Fruit fly (Drosophila melanogaster) whole organism, embryonic: ENCODE measurements around the gene CG5382.

Experiments used
- Asciz ChIP-seq: fragments of 200-800 bp; sonication (Bioruptor generic); optimal IDR thresholded peaks from 2 replicates; lab custom pipeline; 2017; ENCODE audit warnings: missing biosample characterization, mild to moderate bottlenecking, missing genetic modification characterization, missing genetic modification reagents
- CG10431 ChIP-seq: fragments of 200-800 bp; sonication (Bioruptor generic); optimal IDR thresholded peaks from 3 replicates; lab custom pipeline; 2018; ENCODE audit warnings: missing biosample characterization, mild to moderate bottlenecking, missing genetic modification characterization
- CG10543 ChIP-seq: fragments of 200-800 bp; sonication (Bioruptor generic); optimal IDR thresholded peaks from 3 replicates; lab custom pipeline; 2017; ENCODE audit warnings: missing biosample characterization, mild to moderate bottlenecking, missing genetic modification characterization, moderate library complexity
- CG10565 ChIP-seq: fragments of 200-800 bp; sonication (Bioruptor generic); optimal IDR thresholded peaks from 3 replicates; lab custom pipeline; 2016; ENCODE audit warnings: missing biosample characterization, mild to moderate bottlenecking, missing genetic modification characterization
- CG1233 ChIP-seq: fragments of 200-800 bp; sonication (Bioruptor generic); optimal IDR thresholded peaks from 4 replicates; lab custom pipeline; 2018; ENCODE audit warnings: missing biosample characterization, mild to moderate bottlenecking, missing genetic modification characterization
- CG12391 ChIP-seq: fragments of 200-800 bp; sonication (Bioruptor generic); optimal IDR thresholded peaks from 3 replicates; lab custom pipeline; 2018; ENCODE audit warnings: missing biosample characterization, mild to moderate bottlenecking, missing genetic modification characterization, moderate library complexity
- CG15073 ChIP-seq: fragments of 200-800 bp; sonication (Bioruptor generic); optimal IDR thresholded peaks from 2 replicates; lab custom pipeline; 2016; ENCODE audit warnings: missing biosample characterization, missing genetic modification characterization
- CG17328 ChIP-seq: fragments of 200-800 bp; sonication (Bioruptor generic); IDR thresholded peaks from 2 replicates; pipeline ENCODE4 v1.3.6; 2022; ENCODE audit warnings: missing biosample characterization, missing genetic modification characterization
- CG17612 ChIP-seq: fragments of 200-800 bp; sonication (Bioruptor generic); IDR thresholded peaks from 2 replicates; pipeline ENCODE4 v1.3.6; 2022; ENCODE audit warnings: missing biosample characterization, missing genetic modification characterization
- CG2129 ChIP-seq: fragments of 200-800 bp; sonication (Bioruptor generic); IDR thresholded peaks from 2 replicates; pipeline ENCODE4 v1.3.6; 2022; ENCODE audit warnings: missing biosample characterization, missing genetic modification characterization; ENCODE audit not compliant: partially characterized antibody
- CG32532 ChIP-seq: fragments of 200-800 bp; sonication (Bioruptor generic); IDR thresholded peaks from 2 replicates; pipeline ENCODE4 v1.3.6; 2022; ENCODE audit warnings: missing biosample characterization, missing genetic modification characterization
- CG32767 ChIP-seq: fragments of 200-800 bp; sonication (Bioruptor generic); IDR thresholded peaks from 2 replicates; pipeline ENCODE4 v1.3.6; 2022; ENCODE audit warnings: missing biosample characterization, missing genetic modification characterization
- CG4404 ChIP-seq: fragments of 200-800 bp; sonication (Bioruptor generic); IDR thresholded peaks from 2 replicates; pipeline ENCODE4 v1.3.6; 2022; ENCODE audit warnings: missing biosample characterization, missing genetic modification characterization
- CG6689 ChIP-seq: fragments of 200-800 bp; sonication (Bioruptor generic); IDR thresholded peaks from 2 replicates; pipeline ENCODE4 v1.3.6; 2022; ENCODE audit warnings: missing biosample characterization, missing genetic modification characterization
- CG7271 ChIP-seq: fragments of 200-800 bp; sonication (Bioruptor generic); optimal IDR thresholded peaks from 2 replicates; lab custom pipeline; 2018; ENCODE audit warnings: missing biosample characterization, mild to moderate bottlenecking, missing genetic modification characterization, moderate library complexity
- CG7372 ChIP-seq: fragments of 200-800 bp; sonication (Bioruptor generic); IDR thresholded peaks from 2 replicates; pipeline ENCODE4 v1.3.6; 2022; ENCODE audit warnings: missing biosample characterization, missing genetic modification characterization
- CG9932 ChIP-seq: fragments of 200-800 bp; sonication (Bioruptor generic); IDR thresholded peaks from 2 replicates; pipeline ENCODE4 v1.3.6; 2022; ENCODE audit warnings: missing biosample characterization, missing genetic modification characterization
- CTCF ChIP-seq: fragments of 200-800 bp; sonication (Bioruptor generic); optimal IDR thresholded peaks from 2 replicates; lab custom pipeline; 2017; ENCODE audit warnings: missing biosample characterization, mild to moderate bottlenecking, missing genetic modification characterization, moderate library complexity
- Chrac-16 ChIP-seq: fragments of 200-800 bp; sonication (Bioruptor generic); optimal IDR thresholded peaks from 3 replicates; lab custom pipeline; 2016; ENCODE audit warnings: missing biosample characterization, missing genetic modification characterization
- CkIIα-i1 ChIP-seq: fragments of 200-800 bp; sonication (Bioruptor generic); IDR thresholded peaks from 2 replicates; pipeline ENCODE4 v1.3.6; 2022; ENCODE audit warnings: missing biosample characterization, missing genetic modification characterization
- Dip3 ChIP-seq: fragments of 200-800 bp; sonication (Bioruptor generic); optimal IDR thresholded peaks from 3 replicates; lab custom pipeline; 2016; ENCODE audit warnings: missing biosample characterization, missing genetic modification characterization
- ERR ChIP-seq: fragments of 200-800 bp; sonication (Bioruptor generic); optimal IDR thresholded peaks from 2 replicates; lab custom pipeline; 2016; ENCODE audit warnings: missing biosample characterization, missing genetic modification characterization
- HLH3B ChIP-seq: fragments of 200-800 bp; sonication (Bioruptor generic); IDR thresholded peaks from 2 replicates; pipeline ENCODE4 v1.3.6; 2022; ENCODE audit warnings: missing biosample characterization, missing genetic modification characterization
- HLH4C ChIP-seq: fragments of 200-800 bp; sonication (Bioruptor generic); IDR thresholded peaks from 3 replicates; pipeline ENCODE4 v1.3.6; 2022; ENCODE audit warnings: missing biosample characterization, missing genetic modification characterization; ENCODE audit not compliant: partially characterized antibody
- Hr51 ChIP-seq, 2 experiments: fragments of 200-800 bp; sonication (Bioruptor generic); optimal IDR thresholded peaks; 2 replicates in 1 of 2; 3 replicates in 1 of 2; lab custom pipeline; 2016 to 2018; ENCODE audit warnings: missing biosample characterization in 2 of 2, missing genetic modification characterization in 2 of 2, mild to moderate bottlenecking in 1 of 2, moderate library complexity in 1 of 2
- Jarid2 ChIP-seq: fragments of 200-800 bp; sonication (Bioruptor generic); optimal IDR thresholded peaks from 3 replicates; lab custom pipeline; 2017; ENCODE audit warnings: mild to moderate bottlenecking, missing biosample characterization, missing genetic modification reagents, missing genetic modification characterization
- MESR4 ChIP-seq: fragments of 200-800 bp; sonication (Bioruptor generic); optimal IDR thresholded peaks from 2 replicates; lab custom pipeline; 2018; ENCODE audit warnings: missing biosample characterization, mild to moderate bottlenecking, missing genetic modification characterization, moderate library complexity
- Max ChIP-seq: fragments of 200-800 bp; sonication (Bioruptor generic); optimal IDR thresholded peaks from 2 replicates; lab custom pipeline; 2016; ENCODE audit warnings: missing biosample characterization, mild to moderate bottlenecking, missing genetic modification characterization
- Mrtf ChIP-seq: fragments of 200-800 bp; sonication (Bioruptor generic); IDR thresholded peaks from 3 replicates; pipeline ENCODE4 v1.3.6; 2022; ENCODE audit warnings: missing biosample characterization, missing genetic modification characterization
- NC2β ChIP-seq: fragments of 200-800 bp; sonication (Bioruptor generic); optimal IDR thresholded peaks from 2 replicates; lab custom pipeline; 2016; ENCODE audit warnings: missing biosample characterization, missing genetic modification characterization
- Oli ChIP-seq: fragments of 200-800 bp; sonication (Bioruptor generic); optimal IDR thresholded peaks from 2 replicates; lab custom pipeline; 2018; ENCODE audit warnings: missing biosample characterization, mild to moderate bottlenecking, missing genetic modification characterization, moderate library complexity
- PHDP ChIP-seq: fragments of 200-800 bp; sonication (Bioruptor generic); optimal IDR thresholded peaks from 3 replicates; lab custom pipeline; 2018; ENCODE audit warnings: missing biosample characterization, mild to moderate bottlenecking, missing genetic modification characterization, moderate library complexity
- Scr ChIP-seq: fragments of 200-800 bp; sonication (Bioruptor generic); IDR thresholded peaks from 2 replicates; pipeline ENCODE4 v1.3.6; 2022; ENCODE audit warnings: missing biosample characterization, missing genetic modification characterization; ENCODE audit not compliant: partially characterized antibody
- Sry-β ChIP-seq: fragments of 200-800 bp; sonication (Bioruptor generic); optimal IDR thresholded peaks from 2 replicates; lab custom pipeline; 2018; ENCODE audit warnings: missing biosample characterization, mild to moderate bottlenecking, missing genetic modification characterization, moderate library complexity
- Ssrp ChIP-seq: fragments of 200-800 bp; sonication (Bioruptor generic); optimal IDR thresholded peaks from 2 replicates; lab custom pipeline; 2018; ENCODE audit warnings: missing biosample characterization, mild to moderate bottlenecking, missing genetic modification characterization, moderate library complexity
- Taf1 ChIP-seq: fragments of 200-800 bp; sonication (Bioruptor generic); IDR thresholded peaks from 2 replicates; pipeline ENCODE4 v1.3.6; 2022; ENCODE audit warnings: missing biosample characterization, missing genetic modification characterization
- az2 ChIP-seq: fragments of 200-800 bp; sonication (Bioruptor generic); optimal IDR thresholded peaks from 3 replicates; lab custom pipeline; 2016; ENCODE audit warnings: missing biosample characterization, missing genetic modification characterization
- br ChIP-seq: fragments of >200 bp; optimal IDR thresholded peaks from 2 replicates; lab custom pipeline; 2017
- cato ChIP-seq: fragments of 200-800 bp; sonication (Bioruptor generic); optimal IDR thresholded peaks from 2 replicates; lab custom pipeline; 2016; ENCODE audit warnings: missing biosample characterization, missing genetic modification characterization, borderline replicate concordance
- corto ChIP-seq: fragments of 200-800 bp; sonication (Bioruptor generic); optimal IDR thresholded peaks from 2 replicates; lab custom pipeline; 2016; ENCODE audit warnings: missing biosample characterization, mild to moderate bottlenecking, missing genetic modification characterization, moderate library complexity
- disco-r ChIP-seq: fragments of 200-800 bp; sonication (Bioruptor generic); optimal IDR thresholded peaks from 2 replicates; lab custom pipeline; 2016; ENCODE audit warnings: missing biosample characterization, missing genetic modification characterization
- dm ChIP-seq: fragments of 200-800 bp; sonication (Bioruptor generic); optimal IDR thresholded peaks from 3 replicates; lab custom pipeline; 2016; ENCODE audit warnings: missing biosample characterization, missing genetic modification characterization
- dmrt99B ChIP-seq: fragments of 200-800 bp; sonication (Bioruptor generic); optimal IDR thresholded peaks from 2 replicates; lab custom pipeline; 2018; ENCODE audit warnings: missing biosample characterization, mild to moderate bottlenecking, missing genetic modification characterization, moderate library complexity
- fd3F ChIP-seq: fragments of 200-800 bp; sonication (Bioruptor generic); optimal IDR thresholded peaks from 2 replicates; lab custom pipeline; 2018; ENCODE audit warnings: missing biosample characterization, mild to moderate bottlenecking, missing genetic modification characterization, moderate library complexity
- jing ChIP-seq: fragments of 200-800 bp; sonication (Bioruptor generic); optimal IDR thresholded peaks from 2 replicates; lab custom pipeline; 2018; ENCODE audit warnings: missing biosample characterization, mild to moderate bottlenecking, missing genetic modification characterization
- lov ChIP-seq, 2 experiments: fragments of 200-800 bp in 1 of 2; fragments of >200 bp in 1 of 2; sonication (Bioruptor generic) in 1 of 2; IDR thresholded peaks in 1 of 2; optimal IDR thresholded peaks in 1 of 2; 2 replicates in 1 of 2; 3 replicates in 1 of 2; pipeline versions ENCODE4 v1.3.6 to Lab custom; 2017 to 2022; ENCODE audit warnings: missing biosample characterization in 1 of 2, missing genetic modification characterization in 1 of 2
- pum ChIP-seq: fragments of 200-800 bp; sonication (Bioruptor generic); optimal IDR thresholded peaks from 2 replicates; lab custom pipeline; 2016; ENCODE audit warnings: missing biosample characterization, missing genetic modification characterization
- run ChIP-seq: fragments of 200-800 bp; sonication (Bioruptor generic); optimal IDR thresholded peaks from 3 replicates; lab custom pipeline; 2018; ENCODE audit warnings: missing biosample characterization, mild to moderate bottlenecking, missing genetic modification characterization
- sens-2 ChIP-seq: fragments of 200-800 bp; sonication (Bioruptor generic); IDR thresholded peaks from 2 replicates; pipeline ENCODE4 v1.3.6; 2022; ENCODE audit warnings: missing biosample characterization, missing genetic modification characterization
- sqz ChIP-seq: fragments of 200-800 bp; sonication (Bioruptor generic); optimal IDR thresholded peaks from 3 replicates; lab custom pipeline; 2018; ENCODE audit warnings: missing biosample characterization, mild to moderate bottlenecking, missing genetic modification characterization
- sr ChIP-seq: fragments of 200-800 bp; sonication (Bioruptor generic); IDR thresholded peaks from 3 replicates; pipeline ENCODE4 v1.3.6; 2022; ENCODE audit warnings: missing biosample characterization, missing genetic modification characterization

CG5382 gene

DNA sequence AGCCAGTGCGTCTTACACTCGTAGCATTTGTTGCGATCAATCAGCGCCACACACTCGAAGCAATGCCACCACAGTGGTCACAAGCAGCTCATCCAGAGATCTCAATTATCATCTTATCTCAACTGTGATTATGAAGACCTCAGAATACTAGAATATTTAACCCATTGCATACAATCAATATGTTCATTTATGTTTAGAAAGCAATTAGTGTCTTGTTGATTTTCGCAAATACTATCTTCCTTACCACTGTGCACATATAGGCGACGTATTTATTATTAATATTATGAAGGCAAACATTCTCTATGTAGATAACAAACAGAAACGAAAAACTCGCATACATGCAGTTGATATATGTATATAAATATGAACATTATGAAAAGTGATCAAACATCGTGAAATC is 7.0 kb downstream of the CG5382 start (continued):
- TF ChIP-seq MESR4 (GFP tag; lab: Kevin White, UChicago) (no peak), CG9932 (GFP tag; lab: Robert Waterston, UW) (no peak), cato (GFP tag; lab: Kevin White, UChicago) (peak; percentile 64), CG7372 (GFP tag; lab: Robert Waterston, UW) (peak; percentile 36; the same call in 1 of the 2 replicates), sr (GFP tag; lab: Robert Waterston, UW) (peak; percentile 22; the same call in 1 of the 3 replicates), CG6689 (peak; percentile 81), lov (optimal IDR thresholded peaks at IDR 0.05; lab: Kevin White, UChicago) (no peak), lov (GFP tag; IDR thresholded peaks at IDR 0.05; lab: Robert Waterston, UW) (peak; percentile 74; the same call in 1 of the 3 replicates), dm (GFP tag; lab: Kevin White, UChicago) (no peak), CG1233 (peak; percentile 83), az2 (GFP tag; lab: Kevin White, UChicago) (peak; percentile 65), CG15073 (peak; percentile 10), CG17328 (GFP tag; lab: Robert Waterston, UW) (peak; percentile 79), CkIIα-i1 (GFP tag; lab: Robert Waterston, UW) (no peak), br (lab: Kevin White, UChicago) (no peak), Max (GFP tag; lab: Kevin White, UChicago) (peak; percentile 77), CG12391 (peak; percentile 73), Jarid2 (GFP tag; lab: Kevin White, UChicago) (peak; percentile 32), disco-r (GFP tag; lab: Kevin White, UChicago) (no peak), Sry-β (peak; percentile 42), CTCF (GFP tag; lab: Kevin White, UChicago) (no peak), Asciz (peak; percentile 92), run (tag; lab: Kevin White, UChicago) (no peak), corto (no peak), ERR (GFP tag; lab: Kevin White, UChicago) (no peak), CG10431 (GFP tag; lab: Kevin White, UChicago) (peak; percentile 46), fd3F (peak; percentile 2), pum (GFP tag; lab: Kevin White, UChicago) (peak; percentile 25), dmrt99B (tag; lab: Kevin White, UChicago) (peak; percentile 62), Ssrp (tag; lab: Kevin White, UChicago) (peak; percentile 58), Dip3 (GFP tag; lab: Kevin White, UChicago) (no peak), Chrac-16 (GFP tag; lab: Kevin White, UChicago) (peak; percentile 32), CG10565 (GFP tag; lab: Kevin White, UChicago) (peak; percentile 12), NC2β (GFP tag; lab: Kevin White, UChicago) (peak; percentile 82), sqz (GFP tag; lab: Kevin White, UChicago) (peak; percentile 36), Hr51 (GFP tag; optimal IDR thresholded peaks at IDR 0.05; lab: Kevin White, UChicago) (peak; percentile 27 to 58), CG4404 (0 out of 2 replicates have a peak, but pooled peaks have one; percentile 17), PHDP (tag; lab: Kevin White, UChicago) (peak; percentile 77), CG32532 (peak; percentile 73), Scr (GFP tag; lab: Robert Waterston, UW) (no peak), CG17612 (GFP tag; lab: Robert Waterston, UW) (peak; percentile 57), CG32767 (GFP tag; lab: Robert Waterston, UW) (no peak; the same call in 1 of the 2 replicates), HLH3B (GFP tag; lab: Robert Waterston, UW) (peak; percentile 79), jing (GFP tag; lab: Kevin White, UChicago) (peak; percentile 23), CG7271 (tag; lab: Kevin White, UChicago) (peak; percentile 82), sens-2 (GFP tag; lab: Robert Waterston, UW) (no peak), CG2129 (GFP tag; lab: Robert Waterston, UW) (no peak), Mrtf (GFP tag; lab: Robert Waterston, UW) (peak; percentile 61; the same call in 2 of the 3 replicates), Oli (tag; lab: Kevin White, UChicago) (peak; percentile 71), CG10543 (no peak), Taf1 (no peak; the same call in 1 of the 2 replicates), HLH4C (GFP tag; lab: Robert Waterston, UW) (no peak)
